Worm (Caenorhabditis elegans) whole organism, midembryonic: ENCODE measurements around the gene B0024.11.

ENCODE experiments used
- T22C8.4 ChIP-seq: fragments of 200-800 bp; sonication (Bioruptor generic); IDR thresholded peaks from 2 replicates; pipeline ENCODE4 v1.3.6; 2022; ENCODE audit warnings: missing genetic modification characterization, missing compliant biosample characterization
- cog-1 ChIP-seq: sonication (generic microtip); optimal IDR thresholded peaks from 2 replicates; lab custom pipeline; 2016; ENCODE audit warnings: missing genetic modification characterization, missing compliant biosample characterization
- flt-1 ChIP-seq: fragments of 200-800 bp; sonication (Bioruptor generic); IDR thresholded peaks from 2 replicates; pipeline ENCODE4 v1.3.6; 2022; ENCODE audit warnings: missing genetic modification characterization, missing compliant biosample characterization
- klf-2 ChIP-seq: fragments of 200-800 bp; sonication (Bioruptor generic); conservative IDR thresholded peaks from 2 replicates; pipeline ENCODE4 v1.3.6; 2022; ENCODE audit warnings: missing genetic modification reagents, missing genetic modification characterization, missing compliant biosample characterization
- med-1 ChIP-seq: sonication (generic microtip); optimal IDR thresholded peaks from 2 replicates; lab custom pipeline; 2017; ENCODE audit warnings: missing genetic modification characterization, mild to moderate bottlenecking, missing compliant biosample characterization, antibody characterized with exemption, missing genetic modification reagents; ENCODE audit not compliant: insufficient read depth
- ref-1 ChIP-seq: fragments of 200-800 bp; sonication (Bioruptor generic); conservative IDR thresholded peaks from 2 replicates; pipeline ENCODE4 v1.3.6; 2022; ENCODE audit warnings: missing genetic modification reagents, missing genetic modification characterization, missing compliant biosample characterization
- tab-1 ChIP-seq: fragments of 200-800 bp; sonication (Bioruptor generic); IDR thresholded peaks from 2 replicates; pipeline ENCODE4 v1.3.6; 2022; ENCODE audit warnings: missing genetic modification characterization, missing compliant biosample characterization
- ztf-23 ChIP-seq: fragments of 200-800 bp; sonication (Bioruptor generic); IDR thresholded peaks from 2 replicates; pipeline ENCODE4 v1.3.6; 2022; ENCODE audit warnings: missing genetic modification reagents, missing genetic modification characterization, missing compliant biosample characterization
- ztf-29 ChIP-seq: fragments of 200-800 bp; sonication (Bioruptor generic); IDR thresholded peaks from 2 replicates; pipeline ENCODE4 v1.3.6; 2022; ENCODE audit warnings: missing genetic modification reagents, missing genetic modification characterization, missing compliant biosample characterization

B0024.11 gene

DNA sequence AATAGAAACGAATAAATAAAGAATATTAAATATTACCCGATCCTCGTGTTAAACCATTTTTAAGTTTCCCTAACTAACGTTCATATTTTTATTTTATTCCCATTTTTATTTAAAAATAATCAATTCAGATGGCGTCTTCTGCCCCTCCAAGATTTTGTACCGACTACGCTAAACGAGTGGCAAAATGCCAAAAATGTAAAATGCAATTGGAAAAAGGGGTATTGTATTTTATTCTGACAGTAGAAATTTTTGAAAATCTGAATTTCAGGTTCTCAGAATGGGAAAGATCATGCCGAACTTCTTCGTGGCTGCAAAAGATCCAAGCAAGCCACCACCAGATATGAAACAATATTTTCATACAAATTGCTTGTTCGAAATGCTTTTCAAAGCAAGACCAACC is 23.6 kb upstream of the B0024.11 start, which contains the start of gene K07C5.3:
Gene K07C5.3, plus strand, starts transcription at position 129 of the 400 bp plus-strand sequence.
- no peak for TF ChIP-seq flt-1 (GFP tag; lab: Robert Waterston, UW)
- no peak for TF ChIP-seq ref-1 (GFP tag; lab: Robert Waterston, UW)
- TF ChIP-seq T22C8.4 (GFP tag; lab: Robert Waterston, UW) = no peak
- TF ChIP-seq tab-1 (GFP tag; lab: Robert Waterston, UW) = no peak
- TF ChIP-seq klf-2 (GFP tag; lab: Robert Waterston, UW) = no peak
- TF ChIP-seq ztf-23 = no peak

DNA sequence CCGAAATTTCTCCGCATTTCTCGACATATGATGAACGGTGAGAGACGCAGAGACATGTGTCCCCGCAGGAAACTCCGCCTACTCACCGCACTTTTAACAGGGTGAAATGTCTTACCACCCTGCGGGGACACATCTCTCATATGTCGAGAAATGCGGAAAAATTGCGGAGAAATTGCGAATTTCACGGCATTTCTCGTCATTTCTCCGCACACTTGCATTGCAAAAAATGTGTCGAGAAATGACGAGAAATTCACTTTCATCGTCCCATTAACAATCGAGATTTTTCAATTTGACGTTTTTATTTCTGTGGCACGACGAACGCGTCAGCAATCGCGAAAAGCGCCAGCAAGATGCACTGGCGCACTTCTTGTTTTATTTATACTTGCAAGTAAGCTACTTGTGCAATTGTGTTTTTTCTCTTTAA is 22.6 kb upstream of the B0024.11 start, which contains the start of gene K07C5.13:
Gene K07C5.13, plus strand, starts transcription at position 151 of the 424 bp plus-strand sequence.
- TF ChIP-seq ztf-23 (peak; percentile 79; the same call in 1 of the 2 replicates), ztf-29 (peak; percentile 44; the same call in 1 of the 2 replicates), flt-1 (GFP tag; lab: Robert Waterston, UW) (peak; percentile 77)

DNA sequence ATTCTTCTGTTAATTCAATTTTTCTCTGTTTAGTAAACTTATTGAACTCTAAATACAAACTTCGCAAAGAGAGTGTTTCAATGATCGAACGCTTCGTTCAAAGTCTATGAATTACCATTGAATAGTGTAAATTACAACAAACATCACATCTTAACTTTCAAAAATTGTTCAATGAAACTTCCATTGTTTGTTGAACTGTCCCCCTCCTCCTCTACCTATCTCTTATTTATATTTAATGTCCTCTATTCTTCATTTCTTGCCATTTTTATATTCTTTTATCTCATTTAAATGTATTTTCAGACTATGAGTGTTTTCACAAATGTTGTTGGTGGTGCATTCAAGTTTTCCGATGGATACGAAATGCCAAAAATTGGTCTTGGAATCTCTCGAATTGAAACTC is 19.9 kb upstream of the B0024.11 start, which contains the start of gene K07C5.2:
Gene K07C5.2, plus strand, starts transcription at position 301 of the 400 bp plus-strand sequence.
- TF ChIP-seq med-1 (GFP tag; lab: Kevin White, UChicago) (no peak), ztf-29 (no peak), cog-1 (tag; lab: Kevin White, UChicago) (no peak), ref-1 (GFP tag; lab: Robert Waterston, UW) (no peak), flt-1 (GFP tag; lab: Robert Waterston, UW) (no peak), tab-1 (GFP tag; lab: Robert Waterston, UW) (no peak), klf-2 (GFP tag; lab: Robert Waterston, UW) (no peak), ztf-23 (no peak), T22C8.4 (GFP tag; lab: Robert Waterston, UW) (no peak)

DNA sequence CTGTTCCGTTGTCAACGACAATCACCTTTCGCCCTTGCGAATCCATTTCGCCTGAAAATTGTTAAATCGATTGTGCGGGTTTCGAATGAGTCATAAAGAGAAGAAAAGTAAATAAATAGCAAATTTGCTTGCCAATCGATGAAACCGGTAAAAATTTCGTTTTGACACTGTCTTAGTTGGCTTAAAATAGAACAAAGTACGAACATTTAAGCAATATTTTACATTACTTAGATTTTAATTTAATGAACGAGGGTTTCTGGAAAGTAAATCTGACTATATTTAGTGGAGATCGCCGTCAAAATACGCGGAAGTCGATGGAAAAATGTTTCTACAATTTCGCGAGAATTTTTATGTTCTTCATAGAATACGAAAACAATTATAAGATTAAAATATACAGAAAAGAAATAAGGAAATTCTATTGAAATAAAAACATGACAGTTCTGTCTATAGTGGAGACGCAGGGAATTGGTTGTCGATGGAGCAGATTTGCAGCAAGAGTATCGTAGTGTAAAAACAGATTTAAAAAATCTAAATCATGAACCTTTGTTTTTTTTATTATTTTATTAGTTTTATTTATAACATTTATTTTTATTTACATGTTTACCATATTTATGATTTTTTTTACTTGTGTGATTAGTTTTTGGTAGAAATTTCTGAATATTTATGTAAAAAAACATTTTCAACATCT is 19.1 kb upstream of the B0024.11 start, which contains the start of gene arx-2:
Gene arx-2, minus strand, starts transcription at position 51 of the 688 bp plus-strand sequence.
- TF ChIP-seq T22C8.4 (GFP tag; lab: Robert Waterston, UW) (no peak), flt-1 (GFP tag; lab: Robert Waterston, UW) (no peak), ref-1 (GFP tag; lab: Robert Waterston, UW) (no peak), tab-1 (GFP tag; lab: Robert Waterston, UW) (no peak), ztf-29 (no peak), med-1 (GFP tag; lab: Kevin White, UChicago) (no peak), cog-1 (tag; lab: Kevin White, UChicago) (no peak), ztf-23 (no peak)

DNA sequence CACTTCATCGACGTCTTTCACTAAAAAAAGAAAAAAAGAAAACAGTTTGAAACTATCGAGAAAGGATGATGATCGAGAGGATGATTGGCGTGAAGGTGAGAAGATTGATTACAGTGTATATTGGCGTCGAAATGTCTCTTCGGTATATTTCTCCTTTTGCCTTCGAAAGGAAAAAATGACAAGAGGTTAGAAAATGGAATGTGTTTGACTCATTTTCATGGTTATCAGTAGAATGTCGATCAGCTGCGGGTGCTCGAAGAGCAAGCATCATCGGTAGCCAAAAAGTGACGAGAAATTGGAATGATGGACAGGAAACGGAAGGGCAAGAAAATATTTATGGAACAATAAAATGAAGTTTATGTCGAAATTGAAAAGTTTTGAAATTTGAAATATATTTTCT is 14.5 kb upstream of the B0024.11 start:
- no peak for TF ChIP-seq tab-1 (GFP tag; lab: Robert Waterston, UW)
- TF ChIP-seq T22C8.4 (GFP tag; lab: Robert Waterston, UW) = no peak
- no peak for TF ChIP-seq ztf-29
- TF ChIP-seq klf-2 (GFP tag; lab: Robert Waterston, UW) = no peak
- TF ChIP-seq cog-1 (tag; lab: Kevin White, UChicago) = no peak
- no peak for TF ChIP-seq med-1 (GFP tag; lab: Kevin White, UChicago)
- TF ChIP-seq ztf-23 = no peak
- no peak for TF ChIP-seq flt-1 (GFP tag; lab: Robert Waterston, UW)
- no peak for TF ChIP-seq ref-1 (GFP tag; lab: Robert Waterston, UW)

DNA sequence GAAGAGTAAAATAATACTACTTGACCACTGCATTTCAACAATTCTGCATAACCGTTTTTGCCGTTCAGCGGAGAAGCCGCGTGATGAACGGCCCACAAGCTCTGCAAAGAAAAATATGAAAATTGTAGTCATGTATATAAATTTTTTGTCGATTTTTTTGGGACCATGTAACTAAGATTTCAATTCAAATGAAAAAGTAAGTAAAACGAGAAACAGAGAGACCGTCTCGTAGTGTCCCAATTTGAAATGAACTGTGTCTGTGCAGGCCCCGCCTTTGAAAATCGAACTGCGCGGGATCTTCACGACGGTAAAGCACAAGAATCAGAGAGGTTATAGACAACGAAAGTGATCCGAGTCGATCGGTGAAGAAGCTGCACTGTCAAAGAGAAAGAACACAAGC is 12.7 kb upstream of the B0024.11 start, which contains the start of gene crm-1:
Gene crm-1, minus strand, starts transcription at position 101 of the 400 bp plus-strand sequence.
- TF ChIP-seq ref-1 (GFP tag; lab: Robert Waterston, UW) = no peak
- no peak for TF ChIP-seq T22C8.4 (GFP tag; lab: Robert Waterston, UW)
- no peak for TF ChIP-seq klf-2 (GFP tag; lab: Robert Waterston, UW)
- no peak for TF ChIP-seq ztf-23
- TF ChIP-seq ztf-29 = no peak
- TF ChIP-seq flt-1 (GFP tag; lab: Robert Waterston, UW) = no peak
- TF ChIP-seq cog-1 (tag; lab: Kevin White, UChicago) = no peak
- TF ChIP-seq med-1 (GFP tag; lab: Kevin White, UChicago) = no peak

DNA sequence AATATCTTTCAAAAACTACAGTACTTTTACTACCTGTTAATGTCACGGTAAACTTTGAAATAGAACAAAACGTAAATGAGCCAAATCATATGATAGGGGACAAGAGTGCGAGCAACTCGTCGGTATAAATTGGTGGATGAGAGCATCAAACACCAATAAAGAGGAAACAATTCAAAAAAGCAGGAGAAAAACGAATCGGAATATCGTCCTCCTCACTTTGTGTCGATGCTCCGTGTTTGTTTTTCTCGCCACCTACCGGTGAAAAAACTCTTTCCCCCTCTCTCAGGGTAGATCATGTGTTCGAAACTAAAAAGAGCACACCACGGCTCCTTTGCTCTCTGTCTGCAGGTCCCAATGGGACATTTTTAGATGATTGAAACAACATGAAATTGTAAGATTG is 8.7 kb upstream of the B0024.11 start:
- TF ChIP-seq T22C8.4 (GFP tag; lab: Robert Waterston, UW) (no peak), ref-1 (GFP tag; lab: Robert Waterston, UW) (no peak), med-1 (GFP tag; lab: Kevin White, UChicago) (no peak), ztf-23 (no peak)

DNA sequence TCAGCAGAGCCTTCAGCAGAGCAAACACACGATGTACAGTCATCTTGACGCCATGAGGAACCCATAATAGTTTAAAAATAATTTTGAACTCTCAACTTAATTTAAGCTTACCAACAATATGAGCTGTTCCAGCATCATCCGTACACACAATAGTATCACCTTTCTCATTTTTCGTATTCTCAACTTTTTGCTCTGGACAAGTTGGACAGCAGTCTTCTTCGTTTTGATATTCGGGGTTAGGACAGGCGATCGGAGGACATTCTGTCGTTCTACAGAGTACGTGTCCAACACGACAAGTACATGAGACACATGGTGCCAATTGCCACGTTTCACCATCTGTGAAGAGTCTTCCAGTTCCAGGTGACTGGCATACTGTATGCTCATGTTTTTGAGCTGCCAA is 4.2 kb upstream of the B0024.11 start:
- TF ChIP-seq tab-1 (GFP tag; lab: Robert Waterston, UW) (no peak), ztf-23 (no peak), ztf-29 (no peak), flt-1 (GFP tag; lab: Robert Waterston, UW) (no peak)

DNA sequence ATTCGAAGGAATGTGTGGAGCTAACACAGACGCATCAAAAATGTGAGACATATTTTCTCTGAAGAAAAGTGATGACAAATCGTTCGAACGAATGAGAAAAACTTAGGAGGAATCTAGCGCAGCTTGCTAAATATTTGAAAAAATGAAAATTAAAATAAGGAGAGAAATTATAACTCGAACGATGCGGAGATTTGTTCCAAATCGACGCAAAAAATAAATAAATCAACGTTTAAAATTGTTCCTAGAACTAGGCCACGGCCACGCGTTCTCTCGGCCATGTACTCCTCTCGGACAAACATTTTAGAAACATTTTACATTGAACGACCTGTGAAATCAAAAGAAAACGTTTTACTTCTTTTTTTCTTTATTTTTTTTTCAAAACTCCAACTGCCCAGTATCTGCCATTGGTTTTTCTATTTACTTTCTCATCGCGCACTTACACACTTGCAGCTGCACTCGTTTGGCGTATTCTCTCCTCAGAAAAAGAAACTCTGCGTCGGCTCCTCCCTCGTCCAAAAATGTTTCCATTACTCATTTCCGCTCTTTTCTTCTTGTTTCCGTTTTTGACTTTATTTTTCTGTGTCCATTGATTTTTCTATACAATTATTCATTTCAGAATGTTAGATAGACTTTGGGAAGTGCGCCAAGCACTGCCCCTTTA is 897 bp upstream of the B0024.11 start, which contains the start of the genes gna-1 and B0024.13:
Gene gna-1, minus strand, starts transcription at position 51 of the 661 bp plus-strand sequence.
Gene B0024.13, plus strand, starts transcription at position 611 of the 661 bp plus-strand sequence.
- TF ChIP-seq tab-1 (GFP tag; lab: Robert Waterston, UW) (no peak), ztf-23 (peak; percentile 69; the same call in 1 of the 2 replicates)

DNA sequence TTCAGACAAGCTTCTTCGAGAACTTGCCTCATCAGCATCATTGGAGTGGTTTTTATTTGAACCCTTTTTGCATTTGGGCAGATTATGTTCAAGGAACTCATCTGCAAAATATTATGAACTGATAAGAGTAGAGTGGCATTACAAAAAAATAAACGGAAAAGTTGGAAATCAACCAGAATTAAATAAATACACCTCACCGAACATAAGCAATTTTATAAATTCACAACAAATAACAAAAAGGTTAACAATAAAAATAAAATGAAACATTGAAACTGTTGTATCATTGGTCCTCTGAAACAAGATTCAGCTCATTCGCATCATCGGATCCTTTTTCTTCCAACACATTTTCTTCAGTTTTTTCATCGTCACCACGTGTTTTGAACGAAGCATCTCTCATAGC is 2.0 kb downstream of the B0024.11 start, which contains the start of gene asps-1:
Gene asps-1, minus strand, starts transcription at position 101 of the 400 bp plus-strand sequence.
- TF ChIP-seq med-1 (GFP tag; lab: Kevin White, UChicago) (no peak), T22C8.4 (GFP tag; lab: Robert Waterston, UW) (no peak), tab-1 (GFP tag; lab: Robert Waterston, UW) (no peak), ref-1 (GFP tag; lab: Robert Waterston, UW) (no peak), ztf-23 (no peak), ztf-29 (no peak), klf-2 (GFP tag; lab: Robert Waterston, UW) (no peak), cog-1 (tag; lab: Kevin White, UChicago) (no peak), flt-1 (GFP tag; lab: Robert Waterston, UW) (no peak)
